Worm (Caenorhabditis elegans): ENCODE measurements around the gene F28C10.1.

- TF ChIP-seq zag-1 (tag; optimal IDR thresholded peaks at IDR 0.05) (no peak), pqm-1 (tag; optimal IDR thresholded peaks at IDR 0.05) (no peak), nfya-1 (tag; optimal IDR thresholded peaks at IDR 0.05; ENCODE audit: insufficient read depth) (no peak), snpc-4 (tag; optimal IDR thresholded peaks at IDR 0.05) (no peak), aly-2 (tag; optimal IDR thresholded peaks at IDR 0.05) (no peak), ztf-11 (tag; optimal IDR thresholded peaks at IDR 0.05) (no peak), skn-1 (tag; optimal IDR thresholded peaks at IDR 0.05) (no peak), ceh-82 (tag; optimal IDR thresholded peaks at IDR 0.05) (no peak), mdl-1 (tag; optimal IDR thresholded peaks at IDR 0.05) (no peak), jun-1 (tag; optimal IDR thresholded peaks at IDR 0.05) (no peak), ama-1 (optimal IDR thresholded peaks at IDR 0.05) (no peak)
Measured at ce11 chrX:557857-558256, 14.9 kb downstream of the F28C10.1 start, which contains the start of gene nas-38.
